Fruit fly (Drosophila melanogaster) whole organism, embryonic: ENCODE results near the gene CG17270.

ENCODE experiments used
- CG10267 ChIP-seq: fragments of 200-800 bp; sonication (Bioruptor generic); optimal IDR thresholded peaks from 2 replicates; lab custom pipeline; 2018; ENCODE audit warnings: missing biosample characterization, mild to moderate bottlenecking, missing genetic modification characterization, moderate library complexity
- CG10274 ChIP-seq: fragments of 200-800 bp; sonication (Bioruptor generic); optimal IDR thresholded peaks from 3 replicates; lab custom pipeline; 2017; ENCODE audit warnings: missing biosample characterization, mild to moderate bottlenecking, missing genetic modification characterization
- CG10366 ChIP-seq: fragments of 200-800 bp; sonication (Bioruptor generic); IDR thresholded peaks from 2 replicates; pipeline ENCODE4 v1.3.6; 2022; ENCODE audit warnings: missing biosample characterization, missing genetic modification characterization
- CG13287 ChIP-seq: fragments of 200-800 bp; sonication (Bioruptor generic); IDR thresholded peaks from 2 replicates; pipeline ENCODE4 v1.3.6; 2022; ENCODE audit warnings: missing biosample characterization, missing genetic modification characterization; ENCODE audit not compliant: partially characterized antibody
- CG13624 ChIP-seq: fragments of 200-800 bp; sonication (Bioruptor generic); optimal IDR thresholded peaks from 2 replicates; lab custom pipeline; 2016; ENCODE audit warnings: missing biosample characterization, missing genetic modification characterization
- CG14014 ChIP-seq: fragments of 200-800 bp; sonication (Bioruptor generic); IDR thresholded peaks from 2 replicates; pipeline ENCODE4 v1.3.6; 2022; ENCODE audit warnings: missing biosample characterization, missing genetic modification characterization
- CG14860 ChIP-seq: fragments of 200-800 bp; sonication (Bioruptor generic); IDR thresholded peaks from 3 replicates; pipeline ENCODE4 v1.3.6; 2022; ENCODE audit warnings: missing biosample characterization, missing genetic modification characterization; ENCODE audit not compliant: partially characterized antibody
- CG15269 ChIP-seq: fragments of 200-800 bp; sonication (Bioruptor generic); optimal IDR thresholded peaks from 2 replicates; lab custom pipeline; 2018; ENCODE audit warnings: missing biosample characterization, mild to moderate bottlenecking, missing genetic modification characterization, moderate library complexity
- CG18476 ChIP-seq: fragments of 200-800 bp; sonication (Bioruptor generic); optimal IDR thresholded peaks from 2 replicates; lab custom pipeline; 2016; ENCODE audit warnings: missing biosample characterization, mild to moderate bottlenecking, missing genetic modification characterization
- CG2199 ChIP-seq: fragments of 200-800 bp; sonication (Bioruptor generic); IDR thresholded peaks from 3 replicates; pipeline ENCODE4 v1.3.6; 2022; ENCODE audit warnings: missing biosample characterization, missing genetic modification characterization
- CG2678 ChIP-seq: fragments of 200-800 bp; sonication (Bioruptor generic); optimal IDR thresholded peaks from 3 replicates; lab custom pipeline; 2019; ENCODE audit warnings: missing biosample characterization, mild to moderate bottlenecking, missing genetic modification characterization, moderate library complexity
- CG3163 ChIP-seq: fragments of 200-800 bp; sonication (Bioruptor generic); optimal IDR thresholded peaks from 3 replicates; lab custom pipeline; 2016; ENCODE audit warnings: missing biosample characterization, missing genetic modification characterization
- CG6254 ChIP-seq: fragments of 200-800 bp; sonication (Bioruptor generic); optimal IDR thresholded peaks from 3 replicates; lab custom pipeline; 2017; ENCODE audit warnings: mild to moderate bottlenecking, missing biosample characterization, missing genetic modification reagents, missing genetic modification characterization
- CG7928 ChIP-seq: fragments of 200-800 bp; sonication (Bioruptor generic); optimal IDR thresholded peaks from 2 replicates; lab custom pipeline; 2017; ENCODE audit warnings: missing biosample characterization, mild to moderate bottlenecking, missing genetic modification characterization
- CG8089 ChIP-seq: fragments of 200-800 bp; sonication (Bioruptor generic); optimal IDR thresholded peaks from 3 replicates; lab custom pipeline; 2016; ENCODE audit warnings: missing biosample characterization, missing genetic modification characterization
- CG8290 ChIP-seq, 3 experiments: fragments of 200-800 bp; sonication (Bioruptor generic); optimal IDR thresholded peaks; 2 replicates each; lab custom pipeline; 2016 to 2019; ENCODE audit warnings: missing biosample characterization in 3 of 3, missing genetic modification characterization in 3 of 3, mild to moderate bottlenecking in 2 of 3, moderate library complexity in 1 of 3
- CoRest ChIP-seq: fragments of 200-800 bp; sonication (Bioruptor generic); optimal IDR thresholded peaks from 3 replicates; lab custom pipeline; 2018; ENCODE audit warnings: missing biosample characterization, mild to moderate bottlenecking, missing genetic modification characterization, moderate library complexity
- Dad ChIP-seq: fragments of 200-800 bp; sonication (Bioruptor generic); optimal IDR thresholded peaks from 3 replicates; lab custom pipeline; 2016; ENCODE audit warnings: missing biosample characterization, missing genetic modification characterization
- Dip3 ChIP-seq: fragments of 200-800 bp; sonication (Bioruptor generic); optimal IDR thresholded peaks from 3 replicates; lab custom pipeline; 2016; ENCODE audit warnings: missing biosample characterization, missing genetic modification characterization
- E2f2 ChIP-seq: fragments of 200-800 bp; sonication (Bioruptor generic); IDR thresholded peaks from 2 replicates; pipeline ENCODE4 v1.3.6; 2022; ENCODE audit warnings: missing biosample characterization, missing genetic modification characterization
- Elba2 ChIP-seq: fragments of 200-800 bp; sonication (Bioruptor generic); optimal IDR thresholded peaks from 3 replicates; lab custom pipeline; 2016; ENCODE audit warnings: missing biosample characterization, missing genetic modification characterization
- Fer3 ChIP-seq: fragments of 200-800 bp; sonication (Bioruptor generic); optimal IDR thresholded peaks from 2 replicates; lab custom pipeline; 2018; ENCODE audit warnings: missing biosample characterization, mild to moderate bottlenecking, missing genetic modification characterization, moderate library complexity
- HLH3B ChIP-seq: fragments of 200-800 bp; sonication (Bioruptor generic); IDR thresholded peaks from 2 replicates; pipeline ENCODE4 v1.3.6; 2022; ENCODE audit warnings: missing biosample characterization, missing genetic modification characterization
- Lhr ChIP-seq: fragments of 200-800 bp; sonication (Bioruptor generic); optimal IDR thresholded peaks from 3 replicates; lab custom pipeline; 2017; ENCODE audit warnings: mild to moderate bottlenecking, missing biosample characterization, missing genetic modification reagents, missing genetic modification characterization
- MBD-R2 ChIP-seq: fragments of 200-800 bp; sonication (Bioruptor generic); IDR thresholded peaks from 2 replicates; pipeline ENCODE4 v1.3.6; 2022; ENCODE audit warnings: missing biosample characterization, missing genetic modification characterization
- MTF-1 ChIP-seq: fragments of 200-800 bp; sonication (Bioruptor generic); optimal IDR thresholded peaks from 2 replicates; lab custom pipeline; 2018; ENCODE audit warnings: missing biosample characterization, mild to moderate bottlenecking, missing genetic modification characterization, borderline replicate concordance
- Med ChIP-seq: fragments of 200-800 bp; sonication (Bioruptor generic); peaks from one replicate; lab custom pipeline; 2016; ENCODE audit warnings: missing biosample characterization, missing genetic modification characterization, mild to moderate bottlenecking, inconsistent platforms, moderate library complexity
- Scr ChIP-seq: fragments of 200-800 bp; sonication (Bioruptor generic); IDR thresholded peaks from 2 replicates; pipeline ENCODE4 v1.3.6; 2022; ENCODE audit warnings: missing biosample characterization, missing genetic modification characterization; ENCODE audit not compliant: partially characterized antibody
- Sox100B ChIP-seq: fragments of 200-800 bp; sonication (Bioruptor generic); optimal IDR thresholded peaks from 3 replicates; lab custom pipeline; 2018; ENCODE audit warnings: missing biosample characterization, mild to moderate bottlenecking, missing genetic modification characterization
- Xbp1 ChIP-seq: fragments of 200-800 bp; sonication (Bioruptor generic); optimal IDR thresholded peaks from 3 replicates; lab custom pipeline; 2016; ENCODE audit warnings: missing biosample characterization, mild to moderate bottlenecking, missing genetic modification characterization
- al ChIP-seq: fragments of 200-800 bp; sonication (Bioruptor generic); IDR thresholded peaks from 2 replicates; pipeline ENCODE4 v1.3.6; 2022; ENCODE audit warnings: missing biosample characterization, missing genetic modification characterization
- bbx ChIP-seq: fragments of 200-800 bp; sonication (Bioruptor generic); IDR thresholded peaks from 2 replicates; pipeline ENCODE4 v1.3.6; 2022; ENCODE audit warnings: missing biosample characterization, missing genetic modification characterization; ENCODE audit not compliant: partially characterized antibody
- dpn ChIP-seq, 2 experiments: fragments of 200-800 bp; sonication (Bioruptor generic); optimal IDR thresholded peaks; 3 replicates each; lab custom pipeline; 2016; ENCODE audit warnings: missing biosample characterization in 2 of 2, missing genetic modification characterization in 2 of 2
- fu2 ChIP-seq: fragments of 200-800 bp; sonication (Bioruptor generic); optimal IDR thresholded peaks from 2 replicates; lab custom pipeline; 2016; ENCODE audit warnings: missing biosample characterization, missing genetic modification characterization
- grau ChIP-seq: fragments of 200-800 bp; optimal IDR thresholded peaks from 3 replicates; lab custom pipeline; 2019; ENCODE audit warnings: missing biosample characterization, mild to moderate bottlenecking, missing genetic modification characterization, moderate library complexity
- gro ChIP-seq: fragments of 200-800 bp; sonication (Bioruptor generic); optimal IDR thresholded peaks from 2 replicates; lab custom pipeline; 2016; ENCODE audit warnings: missing biosample characterization, missing genetic modification characterization
- gsb ChIP-seq: fragments of 200-800 bp; sonication (Bioruptor generic); IDR thresholded peaks from 2 replicates; pipeline ENCODE4 v1.3.6; 2022; ENCODE audit warnings: missing biosample characterization, missing genetic modification characterization
- jing ChIP-seq: fragments of 200-800 bp; sonication (Bioruptor generic); optimal IDR thresholded peaks from 2 replicates; lab custom pipeline; 2018; ENCODE audit warnings: missing biosample characterization, mild to moderate bottlenecking, missing genetic modification characterization
- ken ChIP-seq: fragments of 200-800 bp; sonication (Bioruptor generic); IDR thresholded peaks from 3 replicates; pipeline ENCODE4 v1.3.6; 2022; ENCODE audit warnings: missing biosample characterization, missing genetic modification characterization
- lmd ChIP-seq: fragments of 200-800 bp; sonication (Bioruptor generic); IDR thresholded peaks from 2 replicates; pipeline ENCODE4 v1.3.6; 2022; ENCODE audit warnings: missing biosample characterization, missing genetic modification characterization
- peb ChIP-seq: fragments of 200-800 bp; sonication (Bioruptor generic); IDR thresholded peaks from 2 replicates; pipeline ENCODE4 v1.3.6; 2022; ENCODE audit warnings: missing biosample characterization, missing genetic modification characterization
- repo ChIP-seq: fragments of 200-800 bp; sonication (Bioruptor generic); optimal IDR thresholded peaks from 2 replicates; lab custom pipeline; 2016; ENCODE audit warnings: missing biosample characterization, missing genetic modification characterization
- salm ChIP-seq: fragments of 200-800 bp; sonication (Bioruptor generic); optimal IDR thresholded peaks from 2 replicates; lab custom pipeline; 2018; ENCODE audit warnings: missing biosample characterization, mild to moderate bottlenecking, missing genetic modification characterization
- sens-2 ChIP-seq: fragments of 200-800 bp; sonication (Bioruptor generic); IDR thresholded peaks from 2 replicates; pipeline ENCODE4 v1.3.6; 2022; ENCODE audit warnings: missing biosample characterization, missing genetic modification characterization
- sima ChIP-seq: fragments of 200-800 bp; sonication (Bioruptor generic); optimal IDR thresholded peaks from 2 replicates; lab custom pipeline; 2016; ENCODE audit warnings: missing biosample characterization, missing genetic modification characterization
- sna ChIP-seq: fragments of 200-800 bp; sonication (Bioruptor generic); IDR thresholded peaks from 2 replicates; pipeline ENCODE4 v1.3.6; 2022; ENCODE audit warnings: missing biosample characterization, missing genetic modification characterization; ENCODE audit not compliant: partially characterized antibody
- sr ChIP-seq: fragments of 200-800 bp; sonication (Bioruptor generic); IDR thresholded peaks from 3 replicates; pipeline ENCODE4 v1.3.6; 2022; ENCODE audit warnings: missing biosample characterization, missing genetic modification characterization
- stc ChIP-seq: fragments of 200-800 bp; sonication (Bioruptor generic); IDR thresholded peaks from 2 replicates; pipeline ENCODE4 v1.3.6; 2022; ENCODE audit warnings: missing biosample characterization, missing genetic modification characterization
- tgo ChIP-seq: fragments of 200-800 bp; sonication (Bioruptor generic); IDR thresholded peaks from 3 replicates; pipeline ENCODE4 v1.3.6; 2022; ENCODE audit warnings: missing biosample characterization, missing genetic modification characterization
- tna ChIP-seq: fragments of 200-800 bp; sonication (Bioruptor generic); IDR thresholded peaks from 2 replicates; pipeline ENCODE4 v1.3.6; 2022; ENCODE audit warnings: missing biosample characterization, missing genetic modification characterization; ENCODE audit not compliant: partially characterized antibody
- z ChIP-seq: fragments of 200-800 bp; sonication (Bioruptor generic); IDR thresholded peaks from 3 replicates; pipeline ENCODE4 v1.3.6; 2022; ENCODE audit warnings: missing biosample characterization, missing genetic modification characterization

Gene CG17270

dm6 chr3R:20834770-20835183, 16.0 kb upstream of the CG17270 start (continued):
- TF ChIP-seq CoRest (tag; lab: Kevin White, UChicago) = peak; percentile 58
- no peak for TF ChIP-seq Lhr
- TF ChIP-seq repo (GFP tag; lab: Kevin White, UChicago) = no peak
- no peak for TF ChIP-seq ken (GFP tag; lab: Robert Waterston, UW)
- 0 out of 3 replicates have a peak, but pooled peaks have one; percentile 5 for TF ChIP-seq sr (GFP tag; lab: Robert Waterston, UW)
- no peak for TF ChIP-seq CG6254
- TF ChIP-seq Sox100B = peak; percentile 46
- TF ChIP-seq sima (GFP tag; lab: Kevin White, UChicago) = no peak
- peak; percentile 4 for TF ChIP-seq CG18476
- TF ChIP-seq gsb (GFP tag; lab: Robert Waterston, UW) = no peak
- no peak for TF ChIP-seq CG13624 (GFP tag; lab: Kevin White, UChicago)
- no peak for TF ChIP-seq Elba2 (GFP tag; lab: Kevin White, UChicago)
- TF ChIP-seq CG2199 (GFP tag; lab: Robert Waterston, UW) = no peak
- peak; percentile 46 for TF ChIP-seq salm (tag; lab: Kevin White, UChicago)
- peak; percentile 26 for TF ChIP-seq grau (tag; lab: Kevin White, UChicago)
- peak; percentile 90 for TF ChIP-seq Med (GFP tag; lab: Kevin White, UChicago)
- TF ChIP-seq stc (GFP tag; lab: Robert Waterston, UW) = no peak
- TF ChIP-seq bbx (GFP tag; lab: Robert Waterston, UW) = no peak
- TF ChIP-seq lmd (GFP tag; lab: Robert Waterston, UW) = no peak
- no peak for TF ChIP-seq CG3163 (GFP tag; lab: Kevin White, UChicago)
- no peak for TF ChIP-seq CG14860
- peak in 1 of 2 experiments; percentile 23 for TF ChIP-seq dpn (GFP tag; optimal IDR thresholded peaks at IDR 0.05; lab: Kevin White, UChicago)
- no peak for TF ChIP-seq tgo (GFP tag; lab: Robert Waterston, UW)
- no peak for TF ChIP-seq gro
- TF ChIP-seq CG7928 (GFP tag; lab: Kevin White, UChicago) = peak; percentile 18
- no peak for TF ChIP-seq sens-2
- no peak for TF ChIP-seq HLH3B (GFP tag; lab: Robert Waterston, UW)
- TF ChIP-seq CG14014 (GFP tag; lab: Robert Waterston, UW) = peak; percentile 49; the same call in 1 of the 2 replicates
- no peak for TF ChIP-seq Scr
- no peak for TF ChIP-seq Xbp1 (GFP tag; lab: Kevin White, UChicago)
- TF ChIP-seq z = 0 out of 3 replicates have a peak, but pooled peaks have one; percentile 11
- no peak for TF ChIP-seq al (GFP tag; lab: Robert Waterston, UW)
- TF ChIP-seq CG10267 (tag; lab: Kevin White, UChicago) = no peak
- peak; percentile 46 for TF ChIP-seq CG8089 (GFP tag; lab: Kevin White, UChicago)
- no peak for TF ChIP-seq tna (GFP tag; lab: Robert Waterston, UW)
- TF ChIP-seq jing = no peak
- TF ChIP-seq peb (GFP tag; lab: Robert Waterston, UW) = no peak
- peak; percentile 79 for TF ChIP-seq CG15269 (tag; lab: Kevin White, UChicago)
- no peak for TF ChIP-seq CG13287
- TF ChIP-seq CG2678 (tag; lab: Kevin White, UChicago) = peak; percentile 66
- TF ChIP-seq E2f2 (GFP tag; lab: Robert Waterston, UW) = no peak
- TF ChIP-seq CG10366 = no peak
- peak; percentile 58 for TF ChIP-seq Fer3 (tag; lab: Kevin White, UChicago)
- TF ChIP-seq MBD-R2 = no peak
- peak; percentile 62 for TF ChIP-seq MTF-1 (GFP tag; lab: Kevin White, UChicago)
- no peak for TF ChIP-seq Dip3 (GFP tag; lab: Kevin White, UChicago)
- TF ChIP-seq fu2 (GFP tag; lab: Kevin White, UChicago) = no peak
- TF ChIP-seq CG10274 (GFP tag; lab: Kevin White, UChicago) = no peak
- TF ChIP-seq Dad (GFP tag; lab: Kevin White, UChicago) = no peak
- no peak for TF ChIP-seq CG8290 (GFP tag; optimal IDR thresholded peaks at IDR 0.05; lab: Kevin White, UChicago)
- peak in 1 of 2 experiments; percentile 91 for TF ChIP-seq CG8290 (tag; optimal IDR thresholded peaks at IDR 0.05; lab: Kevin White, UChicago)
- TF ChIP-seq sna = no peak
